Fruit fly (Drosophila melanogaster): Measurements from ENCODE around the gene CG8219.

CG8219 gene

DNA sequence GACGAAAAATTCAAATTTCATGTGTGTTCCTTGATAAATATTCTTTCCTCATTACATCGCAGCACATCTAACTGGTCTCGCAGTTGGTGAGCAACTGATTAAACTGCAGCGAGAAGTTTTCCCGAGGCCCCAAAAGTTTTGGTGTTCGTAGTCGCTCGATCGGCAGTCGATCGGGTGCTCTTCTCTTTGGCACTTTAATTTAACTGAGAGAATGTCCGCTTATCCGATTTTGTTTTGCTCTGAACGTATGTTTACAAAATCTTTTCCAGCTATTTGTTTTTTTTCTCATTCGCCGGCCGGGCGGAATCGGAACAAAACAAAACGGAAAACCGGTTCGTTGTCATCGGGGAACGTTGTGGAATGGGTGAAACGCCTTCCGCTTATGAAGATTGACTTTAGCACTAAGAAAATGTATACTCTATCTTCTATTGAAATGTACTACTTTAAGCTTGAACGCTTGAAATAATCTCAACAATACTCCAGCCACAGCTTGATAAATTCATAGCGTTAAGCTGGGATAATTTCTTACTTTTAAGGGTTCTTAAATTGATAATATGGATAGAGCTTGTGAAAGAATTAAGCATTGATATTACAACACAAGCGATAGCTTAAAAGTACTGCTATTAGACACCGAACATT lies 18.4 kb downstream of the CG8219 start (continued):
- no peak for TF ChIP-seq eyg (GFP tag; optimal IDR thresholded peaks at IDR 0.05)
- peak; percentile 30 for TF ChIP-seq CG12219 (GFP tag; optimal IDR thresholded peaks at IDR 0.05)
- TF ChIP-seq CG4854 (GFP tag; optimal IDR thresholded peaks at IDR 0.05): no peak
- TF ChIP-seq trh (GFP tag; optimal IDR thresholded peaks at IDR 0.05): no peak
- TF ChIP-seq mirr (GFP tag; optimal IDR thresholded peaks at IDR 0.05): no peak
- peak; percentile 1 for TF ChIP-seq corto (GFP tag; optimal IDR thresholded peaks at IDR 0.05)
- no peak for TF ChIP-seq CG10431 (GFP tag; optimal IDR thresholded peaks at IDR 0.05)
- no peak for TF ChIP-seq CkIIα-i1 (GFP tag; IDR thresholded peaks at IDR 0.05)
- no peak for TF ChIP-seq CG9437 (GFP tag; optimal IDR thresholded peaks at IDR 0.05)
- TF ChIP-seq Dfd (GFP tag; optimal IDR thresholded peaks at IDR 0.05): no peak
- TF ChIP-seq Deaf1 (tag; optimal IDR thresholded peaks at IDR 0.05): peak; percentile 96
- no peak for TF ChIP-seq C15 (GFP tag; IDR thresholded peaks at IDR 0.05)
- no peak for TF ChIP-seq HHEX (GFP tag; optimal IDR thresholded peaks at IDR 0.05)
- TF ChIP-seq CG2199 (GFP tag; IDR thresholded peaks at IDR 0.05): peak; percentile 57; the same call in 1 of the 3 replicates
- TF ChIP-seq Stat92E (GFP tag; optimal IDR thresholded peaks at IDR 0.05): no peak
- no peak for TF ChIP-seq wek (GFP tag; optimal IDR thresholded peaks at IDR 0.05)
- TF ChIP-seq CG16815 (GFP tag; optimal IDR thresholded peaks at IDR 0.05): no peak
- no peak for TF ChIP-seq Dip2 (GFP tag; IDR thresholded peaks at IDR 0.05)
- TF ChIP-seq CG9215 (GFP tag; IDR thresholded peaks at IDR 0.05): no peak
- TF ChIP-seq CG31365 (tag; optimal IDR thresholded peaks at IDR 0.05): no peak
- no peak for TF ChIP-seq crc (GFP tag; optimal IDR thresholded peaks at IDR 0.05)
- no peak for TF ChIP-seq Ptx1 (GFP tag; IDR thresholded peaks at IDR 0.05)
- TF ChIP-seq lov (optimal IDR thresholded peaks at IDR 0.05): no peak
- no peak for TF ChIP-seq lov (GFP tag; IDR thresholded peaks at IDR 0.05)
- no peak for TF ChIP-seq Scr (GFP tag; IDR thresholded peaks at IDR 0.05; ENCODE audit: partially characterized antibody)
- no peak for TF ChIP-seq wdn (GFP tag; IDR thresholded peaks at IDR 0.05)
- TF ChIP-seq eve (GFP tag; optimal IDR thresholded peaks at IDR 0.05): no peak
- no peak for TF ChIP-seq Camta (GFP tag; optimal IDR thresholded peaks at IDR 0.05)
- no peak for TF ChIP-seq trem (tag; optimal IDR thresholded peaks at IDR 0.05)
- TF ChIP-seq CG11504 (tag; optimal IDR thresholded peaks at IDR 0.05): no peak
- no peak for TF ChIP-seq MBD-R2 (GFP tag; IDR thresholded peaks at IDR 0.05)
- no peak for TF ChIP-seq Poxn (GFP tag; IDR thresholded peaks at IDR 0.05)
- peak; percentile 1 for TF ChIP-seq CG2875 (GFP tag; optimal IDR thresholded peaks at IDR 0.05)
- TF ChIP-seq tx (GFP tag; optimal IDR thresholded peaks at IDR 0.05): no peak
- no peak for TF ChIP-seq CG2120 (GFP tag; optimal IDR thresholded peaks at IDR 0.05)
- no peak for TF ChIP-seq Sry-β (GFP tag; optimal IDR thresholded peaks at IDR 0.05)
- TF ChIP-seq cas (GFP tag; IDR thresholded peaks at IDR 0.05): no peak
- no peak for TF ChIP-seq exex (tag; optimal IDR thresholded peaks at IDR 0.05)
- peak; percentile 13; the same call in 1 of the 3 replicates for TF ChIP-seq otp (GFP tag; IDR thresholded peaks at IDR 0.05)
- 0 out of 2 replicates have a peak, but pooled peaks have one; percentile 12 for TF ChIP-seq Bgb (GFP tag; IDR thresholded peaks at IDR 0.05; ENCODE audit: partially characterized antibody)
- no peak for TF ChIP-seq CG3281 (GFP tag; optimal IDR thresholded peaks at IDR 0.05)
- TF ChIP-seq CG15073 (GFP tag; optimal IDR thresholded peaks at IDR 0.05): no peak
- no peak for TF ChIP-seq bigmax (GFP tag; optimal IDR thresholded peaks at IDR 0.05)
- no peak for TF ChIP-seq jing (GFP tag; optimal IDR thresholded peaks at IDR 0.05)
- no peak for TF ChIP-seq CG14014 (GFP tag; IDR thresholded peaks at IDR 0.05)
- TF ChIP-seq Optix (GFP tag; IDR thresholded peaks at IDR 0.05): no peak
- no peak for TF ChIP-seq da (GFP tag; optimal IDR thresholded peaks at IDR 0.05)
- no peak for TF ChIP-seq NC2α (GFP tag; optimal IDR thresholded peaks at IDR 0.05)
- no peak for TF ChIP-seq Dip3 (GFP tag; optimal IDR thresholded peaks at IDR 0.05)
- no peak for TF ChIP-seq vfl (GFP tag; optimal IDR thresholded peaks at IDR 0.05)
- no peak for TF ChIP-seq H2.0 (GFP tag; IDR thresholded peaks at IDR 0.05)
